Fruit fly (Drosophila melanogaster): ENCODE results near the gene Mgat2.

Mgat2 gene

DNA sequence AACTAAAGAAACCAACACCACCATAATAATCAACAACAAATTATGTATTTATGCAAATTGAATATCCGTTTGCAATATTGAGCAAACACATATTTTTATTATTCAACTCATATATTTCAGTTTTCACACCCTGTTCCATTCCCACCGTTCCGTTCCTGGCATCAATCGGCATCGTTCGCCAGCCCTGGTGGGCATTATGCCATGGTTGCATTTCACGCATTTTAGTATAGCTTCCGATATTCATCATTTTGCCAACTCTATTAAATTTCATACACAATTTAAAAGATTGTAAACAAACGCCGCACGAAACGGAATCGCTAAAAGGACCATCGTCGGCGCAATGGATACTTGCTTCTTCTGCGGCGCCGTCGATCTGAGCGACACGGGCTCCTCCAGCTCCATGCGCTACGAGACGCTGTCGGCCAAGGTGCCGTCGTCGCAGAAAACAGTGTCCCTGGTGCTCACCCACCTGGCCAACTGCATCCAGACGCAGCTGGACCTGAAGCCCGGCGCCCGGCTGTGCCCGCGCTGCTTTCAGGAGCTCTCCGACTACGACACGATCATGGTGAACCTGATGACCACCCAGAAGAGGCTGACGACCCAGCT, 21.2 kb upstream of the Mgat2 start, which contains the start of gene Sry-delta (continued):
- peak; percentile 45 for TF ChIP-seq CG3065 (GFP tag; optimal IDR thresholded peaks at IDR 0.05)
- peak; percentile 90 for TF ChIP-seq sob (GFP tag; IDR thresholded peaks at IDR 0.05)
- peak; percentile 42 for TF ChIP-seq CG16815 (GFP tag; optimal IDR thresholded peaks at IDR 0.05)
- TF ChIP-seq CG12659 (GFP tag; optimal IDR thresholded peaks at IDR 0.05) = peak; percentile 91
- TF ChIP-seq Hr51 (GFP tag; optimal IDR thresholded peaks at IDR 0.05) = peak in 1 of 2 experiments; percentile 88
- no peak for TF ChIP-seq sc (optimal IDR thresholded peaks at IDR 0.05)
- peak; percentile 19 for TF ChIP-seq sc (GFP tag; optimal IDR thresholded peaks at IDR 0.05)
- peak; percentile 85 for TF ChIP-seq CG12391 (tag; optimal IDR thresholded peaks at IDR 0.05)
- TF ChIP-seq ranshi (GFP tag; IDR thresholded peaks at IDR 0.05) = peak; percentile 82
- TF ChIP-seq Atf3 (GFP tag; optimal IDR thresholded peaks at IDR 0.05) = peak; percentile 67
- TF ChIP-seq ro (GFP tag; IDR thresholded peaks at IDR 0.05) = no peak
- TF ChIP-seq Sin3A (optimal IDR thresholded peaks at IDR 0.05) = peak; percentile 71
- peak; percentile 91 for TF ChIP-seq CG1647 (GFP tag; optimal IDR thresholded peaks at IDR 0.05)
- peak; percentile 88 for TF ChIP-seq CG32532 (GFP tag; IDR thresholded peaks at IDR 0.05)
- TF ChIP-seq NFAT (GFP tag; IDR thresholded peaks at IDR 0.05) = peak; percentile 88
- TF ChIP-seq CG16863 (GFP tag; optimal IDR thresholded peaks at IDR 0.05) = peak; percentile 53
- peak; percentile 66; the same call in 1 of the 2 replicates for TF ChIP-seq inv (GFP tag; IDR thresholded peaks at IDR 0.05; ENCODE audit: partially characterized antibody)
- peak in 1 of 3 experiments; percentile 34 for TF ChIP-seq lola (GFP tag; optimal IDR thresholded peaks at IDR 0.05)
- TF ChIP-seq CG10209 (GFP tag; optimal IDR thresholded peaks at IDR 0.05) = peak; percentile 69
- peak; percentile 67 for TF ChIP-seq E2f1 (GFP tag; IDR thresholded peaks at IDR 0.05)
- peak; percentile 67 for TF ChIP-seq CG10147 (GFP tag; optimal IDR thresholded peaks at IDR 0.05)
- peak; percentile 46; the same call in 2 of the 3 replicates for TF ChIP-seq vnd (GFP tag; IDR thresholded peaks at IDR 0.05; ENCODE audit: partially characterized antibody)
- TF ChIP-seq zen2 (GFP tag; IDR thresholded peaks at IDR 0.05; ENCODE audit: partially characterized antibody) = no peak; the same call in 2 of the 3 replicates
- no peak for TF ChIP-seq CG17385 (GFP tag; optimal IDR thresholded peaks at IDR 0.05)
- peak; percentile 79 for TF ChIP-seq ftz-f1 (GFP tag; optimal IDR thresholded peaks at IDR 0.05)
- TF ChIP-seq Ada2b (GFP tag; IDR thresholded peaks at IDR 0.05) = peak; percentile 77
- TF ChIP-seq al (GFP tag; IDR thresholded peaks at IDR 0.05) = peak; percentile 80
- TF ChIP-seq corto (GFP tag; optimal IDR thresholded peaks at IDR 0.05) = no peak
- peak; percentile 85 for TF ChIP-seq sima (GFP tag; optimal IDR thresholded peaks at IDR 0.05)
- TF ChIP-seq CG11398 (GFP tag; optimal IDR thresholded peaks at IDR 0.05) = peak; percentile 70
- TF ChIP-seq trem (tag; optimal IDR thresholded peaks at IDR 0.05) = peak; percentile 83
- peak; percentile 49 for TF ChIP-seq Oaz (GFP tag; IDR thresholded peaks at IDR 0.05)
- TF ChIP-seq lab (GFP tag; optimal IDR thresholded peaks at IDR 0.05) = no peak
- peak; percentile 56; the same call in 1 of the 2 replicates for TF ChIP-seq wdn (GFP tag; IDR thresholded peaks at IDR 0.05)
- peak; percentile 74 for TF ChIP-seq CG13775 (GFP tag; optimal IDR thresholded peaks at IDR 0.05)
- TF ChIP-seq esg (GFP tag; conservative IDR thresholded peaks at IDR 0.05) = peak; percentile 64
- peak; percentile 74 for TF ChIP-seq Bteb2 (GFP tag; optimal IDR thresholded peaks at IDR 0.05)
- peak; percentile 75 for TF ChIP-seq Fer3 (tag; optimal IDR thresholded peaks at IDR 0.05)
- peak; percentile 76 for TF ChIP-seq CG34224 (GFP tag; IDR thresholded peaks at IDR 0.05; ENCODE audit: partially characterized antibody)
- TF ChIP-seq sna (GFP tag; IDR thresholded peaks at IDR 0.05; ENCODE audit: partially characterized antibody) = peak; percentile 81
- TF ChIP-seq Hr3 (GFP tag; optimal IDR thresholded peaks at IDR 0.05) = peak; percentile 68
- peak; percentile 23 for TF ChIP-seq Lhr (GFP tag; optimal IDR thresholded peaks at IDR 0.05)
- TF ChIP-seq Adf1 (GFP tag; IDR thresholded peaks at IDR 0.05) = peak; percentile 55; the same call in 1 of the 2 replicates
- no peak for TF ChIP-seq pb (GFP tag; optimal IDR thresholded peaks at IDR 0.05)
- TF ChIP-seq Spps (tag; optimal IDR thresholded peaks at IDR 0.05) = peak; percentile 3
- 0 out of 2 replicates have a peak, but pooled peaks have one; percentile 3 for TF ChIP-seq dimm (GFP tag; IDR thresholded peaks at IDR 0.05)
- peak; percentile 91 for TF ChIP-seq CG15514 (GFP tag; optimal IDR thresholded peaks at IDR 0.05)
- peak; percentile 89 for TF ChIP-seq CG13287 (GFP tag; IDR thresholded peaks at IDR 0.05; ENCODE audit: partially characterized antibody)
- peak; percentile 85 for TF ChIP-seq phol (tag; optimal IDR thresholded peaks at IDR 0.05)

Measured in whole organism, embryonic.